Worm (Caenorhabditis elegans) whole organism, late embryonic: ENCODE measurements around the gene lgc-55.

Source experiments
- C08G9.2 ChIP-seq: sonication (generic microtip); optimal IDR thresholded peaks from 2 replicates; lab custom pipeline; 2016; ENCODE audit warnings: mild to moderate bottlenecking, missing genetic modification characterization, moderate library complexity, missing compliant biosample characterization
- F13H6.1 ChIP-seq: sonication (generic microtip); optimal IDR thresholded peaks from 2 replicates; lab custom pipeline; 2016; ENCODE audit warnings: missing genetic modification characterization, missing compliant biosample characterization
- K02D7.2 ChIP-seq: sonication (generic microtip); optimal IDR thresholded peaks from 2 replicates; lab custom pipeline; 2017; ENCODE audit warnings: mild to moderate bottlenecking, missing genetic modification characterization, missing compliant biosample characterization
- Y22D7AL.16 ChIP-seq: sonication (generic microtip); optimal IDR thresholded peaks from 2 replicates; lab custom pipeline; 2016; ENCODE audit warnings: missing genetic modification characterization, missing compliant biosample characterization
- ama-1 ChIP-seq: fragments of 150-350 bp; optimal IDR thresholded peaks from 2 replicates; lab custom pipeline; 2014
- ceh-14 ChIP-seq: sonication (generic microtip); optimal IDR thresholded peaks from 2 replicates; lab custom pipeline; 2016; ENCODE audit warnings: missing genotype, missing genetic modification characterization, missing compliant biosample characterization
- ceh-2 ChIP-seq: sonication (generic microtip); optimal IDR thresholded peaks from 2 replicates; lab custom pipeline; 2016; ENCODE audit warnings: missing genotype, missing genetic modification characterization, missing compliant biosample characterization
- ceh-24 ChIP-seq: sonication (generic microtip); optimal IDR thresholded peaks from 2 replicates; lab custom pipeline; 2016; ENCODE audit warnings: mild to moderate bottlenecking, missing genetic modification characterization, missing compliant biosample characterization
- ceh-30 ChIP-seq: fragments of 150-350 bp; optimal IDR thresholded peaks from 2 replicates; lab custom pipeline; 2014; ENCODE audit warnings: missing biosample characterization, missing genetic modification characterization
- ceh-45 ChIP-seq: fragments of 200-800 bp; sonication (Bioruptor generic); IDR thresholded peaks from 2 replicates; pipeline ENCODE4 v1.3.6; 2022; ENCODE audit warnings: missing genetic modification reagents, missing genetic modification characterization, missing compliant biosample characterization
- ceh-48 ChIP-seq: sonication (generic microtip); optimal IDR thresholded peaks from 2 replicates; lab custom pipeline; 2016; ENCODE audit warnings: missing genetic modification characterization, inconsistent platforms, missing compliant biosample characterization
- ceh-9 ChIP-seq: sonication (generic microtip); optimal IDR thresholded peaks from 2 replicates; lab custom pipeline; 2016; ENCODE audit warnings: mild to moderate bottlenecking, missing genetic modification characterization, inconsistent platforms, missing compliant biosample characterization
- che-1 ChIP-seq: sonication (generic microtip); optimal IDR thresholded peaks from 2 replicates; lab custom pipeline; 2016; ENCODE audit warnings: mild to moderate bottlenecking, missing genetic modification characterization, missing compliant biosample characterization
- dmd-4 ChIP-seq: sonication (generic microtip); optimal IDR thresholded peaks from 2 replicates; lab custom pipeline; 2016; ENCODE audit warnings: borderline replicate concordance, missing genetic modification characterization, missing compliant biosample characterization
- dve-1 ChIP-seq: sonication (generic microtip); optimal IDR thresholded peaks from 2 replicates; lab custom pipeline; 2017; ENCODE audit warnings: antibody characterized with exemption, mild to moderate bottlenecking, missing genetic modification characterization, missing compliant biosample characterization
- elt-4 ChIP-seq: sonication (generic microtip); optimal IDR thresholded peaks from 2 replicates; lab custom pipeline; 2016; ENCODE audit warnings: missing genetic modification characterization, missing compliant biosample characterization
- ets-4 ChIP-seq: sonication (generic microtip); optimal IDR thresholded peaks from 2 replicates; lab custom pipeline; 2016; ENCODE audit warnings: missing genetic modification characterization, missing compliant biosample characterization
- gmeb-2 ChIP-seq: sonication (generic microtip); optimal IDR thresholded peaks from 2 replicates; lab custom pipeline; 2016; ENCODE audit warnings: missing genetic modification characterization, inconsistent platforms, missing compliant biosample characterization
- hlh-13 ChIP-seq: fragments of 200-800 bp; sonication (Bioruptor generic); optimal IDR thresholded peaks from 2 replicates; lab custom pipeline; 2018; ENCODE audit warnings: mild to moderate bottlenecking, missing genetic modification characterization, missing compliant biosample characterization
- hlh-6 ChIP-seq: sonication (generic microtip); optimal IDR thresholded peaks from 2 replicates; lab custom pipeline; 2016; ENCODE audit warnings: missing genotype, missing genetic modification characterization, missing compliant biosample characterization
- hlh-8 ChIP-seq: sonication (generic microtip); optimal IDR thresholded peaks from 2 replicates; lab custom pipeline; 2016; ENCODE audit warnings: missing genotype, missing genetic modification characterization, missing compliant biosample characterization
- mec-3 ChIP-seq: sonication (generic microtip); optimal IDR thresholded peaks from 2 replicates; lab custom pipeline; 2016; ENCODE audit warnings: borderline replicate concordance, missing genetic modification characterization, missing compliant biosample characterization
- nhr-232 ChIP-seq: sonication (generic microtip); optimal IDR thresholded peaks from 2 replicates; lab custom pipeline; 2016; ENCODE audit warnings: missing genetic modification characterization, missing compliant biosample characterization
- pag-3 ChIP-seq: sonication (generic microtip); optimal IDR thresholded peaks from 2 replicates; lab custom pipeline; 2016; ENCODE audit warnings: missing compliant biosample characterization, missing genetic modification characterization, borderline replicate concordance
- pha-4 ChIP-seq: fragments of 150-350 bp; optimal IDR thresholded peaks from 2 replicates; lab custom pipeline; 2018; ENCODE audit warnings: missing biosample characterization, missing genetic modification reagents, missing genetic modification characterization
- pqm-1 ChIP-seq: sonication (generic microtip); optimal IDR thresholded peaks from 2 replicates; lab custom pipeline; 2016; ENCODE audit warnings: missing genetic modification characterization, missing compliant biosample characterization
- pros-1 ChIP-seq: fragments of 150-350 bp; optimal IDR thresholded peaks from 2 replicates; lab custom pipeline; 2014; ENCODE audit warnings: missing biosample characterization, missing genetic modification reagents, missing genetic modification characterization
- syd-9 ChIP-seq: sonication (generic microtip); optimal IDR thresholded peaks from 2 replicates; lab custom pipeline; 2016; ENCODE audit warnings: mild to moderate bottlenecking, missing genetic modification characterization, moderate library complexity, missing compliant biosample characterization
- unc-42 ChIP-seq: sonication (generic microtip); optimal IDR thresholded peaks from 2 replicates; lab custom pipeline; 2016; ENCODE audit warnings: missing genotype, missing genetic modification characterization, missing compliant biosample characterization
- unc-55 ChIP-seq: sonication (generic microtip); optimal IDR thresholded peaks from 2 replicates; lab custom pipeline; 2017; ENCODE audit warnings: missing biosample characterization, missing genetic modification reagents, missing genetic modification characterization
- ztf-16 ChIP-seq: sonication (generic microtip); optimal IDR thresholded peaks from 2 replicates; lab custom pipeline; 2017; ENCODE audit warnings: missing genetic modification characterization, missing compliant biosample characterization

Gene lgc-55

DNA sequence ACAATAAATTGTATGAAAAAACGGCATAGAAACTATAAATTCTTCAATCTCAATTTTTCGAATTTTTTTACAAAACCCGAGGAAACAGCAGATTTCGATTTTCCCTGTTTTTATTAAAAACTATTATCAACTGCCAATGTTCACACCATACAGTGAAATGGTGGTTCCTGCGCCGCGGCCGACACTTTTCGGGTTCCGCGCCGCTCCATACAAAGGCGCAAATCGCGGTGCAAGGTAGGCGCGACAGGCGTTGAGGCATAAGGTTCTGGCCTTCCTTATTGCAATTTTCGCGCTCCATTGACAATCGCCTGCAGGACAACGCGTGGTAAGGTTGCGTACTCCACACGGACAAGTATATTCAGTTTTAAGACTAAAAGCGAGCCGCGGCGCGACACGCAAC is 36.1 kb upstream of the lgc-55 start:
- TF ChIP-seq pros-1 (tag; lab: Kevin White, UChicago) (no peak), ceh-24 (tag; lab: Kevin White, UChicago) (no peak), F13H6.1 (tag; lab: Kevin White, UChicago) (no peak), elt-4 (no peak), mec-3 (tag; lab: Kevin White, UChicago) (no peak), hlh-6 (tag; lab: Kevin White, UChicago) (no peak), pqm-1 (tag; lab: Kevin White, UChicago) (no peak), pha-4 (tag; lab: Kevin White, UChicago) (no peak), ztf-16 (no peak)

DNA sequence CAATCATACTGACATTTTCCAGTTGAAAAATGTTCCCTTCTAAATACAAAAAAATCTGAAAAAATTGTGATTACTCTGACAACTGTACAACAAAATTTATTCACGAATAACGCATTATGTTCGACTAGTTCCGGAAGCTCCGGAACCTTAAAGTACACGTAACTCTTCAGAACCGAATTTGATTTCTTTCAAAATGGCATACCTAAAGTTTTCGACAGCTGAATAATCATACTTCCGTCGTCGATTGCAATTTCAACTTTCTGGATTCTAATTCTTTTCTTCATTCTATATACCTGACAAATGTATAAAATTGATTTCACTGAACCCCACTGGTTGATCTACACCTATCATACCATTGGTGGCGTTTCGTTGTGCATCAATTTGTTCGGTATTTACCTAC is 35.2 kb upstream of the lgc-55 start, which contains the start of gene sri-67:
Gene sri-67 (plus strand): TSS at position 301 of the 400 bp plus-strand sequence.
- no peak for TF ChIP-seq dmd-4 (tag; lab: Kevin White, UChicago)

- TF ChIP-seq dmd-4 (tag; lab: Kevin White, UChicago) = no peak
- TF ChIP-seq gmeb-2 (tag; lab: Kevin White, UChicago) = no peak
- no peak for TF ChIP-seq ceh-2 (tag; lab: Kevin White, UChicago)
Measured at ce11 chrV:19994093-19994492, 28.8 kb upstream of the lgc-55 start, which contains the start of gene Y60A3A.25. Gene Y60A3A.25 (minus strand): TSS chrV:19994193.

- TF ChIP-seq Y22D7AL.16 (tag; lab: Kevin White, UChicago) (no peak), hlh-8 (no peak)
- TF ChIP-seq, all 69 proteins: peak for 0
Measured at ce11 chrV:19994665-19995064, 28.2 kb upstream of the lgc-55 start.

ce11 chrV:19997481-19997880 is 25.4 kb upstream of the lgc-55 start:
- no peak for TF ChIP-seq ceh-24 (tag; lab: Kevin White, UChicago)
- TF ChIP-seq nhr-232 (tag; lab: Kevin White, UChicago) = no peak
- no peak for TF ChIP-seq pag-3 (tag; lab: Kevin White, UChicago)
- TF ChIP-seq elt-4 = no peak

ce11 chrV:19998203-19998836 is 24.5 kb upstream of the lgc-55 start:
- no peak for TF ChIP-seq pag-3 (tag; lab: Kevin White, UChicago)
- TF ChIP-seq ceh-9 = no peak
- peak; percentile 19 for TF ChIP-seq ceh-48 (tag; lab: Kevin White, UChicago)
- TF ChIP-seq che-1 = no peak
- TF ChIP-seq F13H6.1 (tag; lab: Kevin White, UChicago) = no peak
- TF ChIP-seq C08G9.2 = no peak
- no peak for TF ChIP-seq ceh-45 (GFP tag; lab: Robert Waterston, UW)
- TF ChIP-seq unc-42 (tag; lab: Kevin White, UChicago) = no peak
- no peak for TF ChIP-seq pha-4 (tag; lab: Kevin White, UChicago)
- peak; percentile 9 for TF ChIP-seq elt-4
- TF ChIP-seq dve-1 (tag; lab: Kevin White, UChicago) = peak; percentile 68
- TF ChIP-seq ets-4 (tag; lab: Kevin White, UChicago) = no peak
- TF ChIP-seq, all 69 proteins: peak for 3

DNA sequence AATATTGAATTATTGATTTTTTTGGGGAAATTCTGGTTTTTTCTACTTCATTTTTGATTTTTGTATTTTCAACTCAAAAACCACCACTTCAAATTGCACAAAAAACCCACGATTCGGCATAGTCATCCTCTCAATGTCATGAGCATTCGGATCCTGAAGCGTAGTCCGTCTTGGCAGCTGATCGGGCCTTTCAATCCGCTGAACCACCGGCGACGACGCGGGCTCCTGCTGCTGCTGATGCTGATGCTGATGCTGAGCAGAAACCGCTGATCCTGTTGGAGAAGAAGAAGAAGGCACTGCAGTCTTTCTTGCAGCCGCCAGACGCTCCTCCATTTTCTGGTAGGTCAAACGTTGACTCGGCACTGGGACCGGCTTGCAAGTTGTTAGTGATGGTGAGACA is 23.7 kb upstream of the lgc-55 start:
- no peak for TF ChIP-seq unc-42 (tag; lab: Kevin White, UChicago)
- no peak for TF ChIP-seq syd-9
- TF ChIP-seq K02D7.2 (tag; lab: Kevin White, UChicago) = no peak
- no peak for TF ChIP-seq hlh-13 (GFP tag; lab: Kevin White, UChicago)
- TF ChIP-seq ama-1 (lab: Kevin White, UChicago) = no peak
- TF ChIP-seq ceh-30 (tag; lab: Kevin White, UChicago) = no peak
- no peak for TF ChIP-seq unc-55 (GFP tag; lab: Kevin White, UChicago)
- no peak for TF ChIP-seq ceh-14 (tag; lab: Kevin White, UChicago)
- no peak for TF ChIP-seq gmeb-2 (tag; lab: Kevin White, UChicago)
- TF ChIP-seq C08G9.2 = no peak
- no peak for TF ChIP-seq ceh-45 (GFP tag; lab: Robert Waterston, UW)
- no peak for TF ChIP-seq pha-4 (tag; lab: Kevin White, UChicago)
- TF ChIP-seq, all 69 proteins: peak for 0
